Worm (Caenorhabditis elegans): Measurements from ENCODE around the gene C06E1.9.

C06E1.9 gene

ce11 chrIII:8609683-8610082 is at the start of gene C06E1.9:
C06E1.9 (minus strand) TSS chrIII:8609783.
- TF ChIP-seq Y53G8AR.9 (GFP tag; conservative IDR thresholded peaks at IDR 0.05) (no peak), Y79H2A.3 (GFP tag; conservative IDR thresholded peaks at IDR 0.05) (no peak)

- TF ChIP-seq zfh-2 (GFP tag; conservative IDR thresholded peaks at IDR 0.05), result no peak
- no peak for TF ChIP-seq T26A5.8 (tag; optimal IDR thresholded peaks at IDR 0.05)
- peak; percentile 80 for TF ChIP-seq F22D6.2 (tag; optimal IDR thresholded peaks at IDR 0.05)
- TF ChIP-seq madf-10 (tag; optimal IDR thresholded peaks at IDR 0.05), result peak; percentile 45
- TF ChIP-seq nhr-80 (tag; optimal IDR thresholded peaks at IDR 0.05), result peak; percentile 81
- TF ChIP-seq tbx-9 (tag; optimal IDR thresholded peaks at IDR 0.05; ENCODE audit: borderline replicate concordance), result no peak
- no peak for TF ChIP-seq F37B4.10 (GFP tag; IDR thresholded peaks at IDR 0.05)
- TF ChIP-seq ceh-27 (GFP tag; optimal IDR thresholded peaks at IDR 0.05), result peak; percentile 46
- no peak for TF ChIP-seq F33H1.4 (GFP tag; IDR thresholded peaks at IDR 0.05)
- no peak for TF ChIP-seq nhr-27 (tag; optimal IDR thresholded peaks at IDR 0.05)
- 0 out of 2 replicates have a peak, but pooled peaks have one; percentile 79 for TF ChIP-seq bed-1 (GFP tag; IDR thresholded peaks at IDR 0.05)
- TF ChIP-seq let-526 (GFP tag; IDR thresholded peaks at IDR 0.05), result peak; percentile 53; the same call in 1 of the 2 replicates
- TF ChIP-seq lir-1 (GFP tag; conservative IDR thresholded peaks at IDR 0.05), result no peak
- peak; percentile 96 for TF ChIP-seq K12H6.12 (tag; optimal IDR thresholded peaks at IDR 0.05)
- no peak for TF ChIP-seq bed-2 (GFP tag; IDR thresholded peaks at IDR 0.05)
- TF ChIP-seq C17E4.6 (GFP tag; IDR thresholded peaks at IDR 0.05), result no peak
- TF ChIP-seq attf-5 (GFP tag; optimal IDR thresholded peaks at IDR 0.05), result peak; percentile 72
- no peak for TF ChIP-seq F10E7.11 (tag; optimal IDR thresholded peaks at IDR 0.05)
- peak; percentile 47; the same call in 1 of the 2 replicates for TF ChIP-seq pbrm-1 (GFP tag; IDR thresholded peaks at IDR 0.05)
- TF ChIP-seq aptf-3 (GFP tag; IDR thresholded peaks at IDR 0.05), result no peak
- TF ChIP-seq ztf-22 (GFP tag; optimal IDR thresholded peaks at IDR 0.05), result peak; percentile 64
- no peak for TF ChIP-seq lag-1 (GFP tag; IDR thresholded peaks at IDR 0.05)
- peak; percentile 88 for TF ChIP-seq chd-7 (tag; optimal IDR thresholded peaks at IDR 0.05)
- TF ChIP-seq ztf-6 (GFP tag; IDR thresholded peaks at IDR 0.05), result no peak
- TF ChIP-seq Y53G8AR.9 (GFP tag; conservative IDR thresholded peaks at IDR 0.05), result 0 out of 2 replicates have a peak, but pooled peaks have one; percentile 48
- TF ChIP-seq cebp-1 (GFP tag; IDR thresholded peaks at IDR 0.05), result no peak
- TF ChIP-seq cebp-1 (tag; optimal IDR thresholded peaks at IDR 0.05), result peak; percentile 81
- TF ChIP-seq B0019.2 (GFP tag; conservative IDR thresholded peaks at IDR 0.05), result no peak
- peak; percentile 91 for TF ChIP-seq hsf-1 (GFP tag; IDR thresholded peaks at IDR 0.05)
- no peak for TF ChIP-seq snpc-4 (GFP tag; optimal IDR thresholded peaks at IDR 0.05)
- peak in 3 of 4 experiments; percentile 52 to 64 (median 60) for TF ChIP-seq snpc-4 (tag; optimal IDR thresholded peaks at IDR 0.05)
- no peak for TF ChIP-seq pha-4 (tag; optimal IDR thresholded peaks at IDR 0.05)
- TF ChIP-seq repo-1 (tag; optimal IDR thresholded peaks at IDR 0.05), result peak; percentile 51
- peak; percentile 60 for TF ChIP-seq gei-17 (GFP tag; optimal IDR thresholded peaks at IDR 0.05)
- TF ChIP-seq Y79H2A.3 (GFP tag; conservative IDR thresholded peaks at IDR 0.05), result no peak
- TF ChIP-seq ztf-18 (tag; optimal IDR thresholded peaks at IDR 0.05), result peak; percentile 25
- peak; percentile 91 for TF ChIP-seq B0336.3 (GFP tag; IDR thresholded peaks at IDR 0.05)
- TF ChIP-seq ztf-3 (GFP tag; optimal IDR thresholded peaks at IDR 0.05), result peak; percentile 5
- TF ChIP-seq madf-8 (GFP tag; conservative IDR thresholded peaks at IDR 0.05), result no peak
- TF ChIP-seq ZK185.1 (tag; optimal IDR thresholded peaks at IDR 0.05; ENCODE audit: poor library complexity, severe bottlenecking), result peak; percentile 39
- no peak for TF ChIP-seq mxl-1 (tag; optimal IDR thresholded peaks at IDR 0.05)
- peak; percentile 35 for TF ChIP-seq unc-62 (GFP tag; optimal IDR thresholded peaks at IDR 0.05)
- peak; percentile 72; the same call in 1 of the 2 replicates for TF ChIP-seq nfyb-1 (GFP tag; IDR thresholded peaks at IDR 0.05)
- no peak for TF ChIP-seq dpff-1 (tag; optimal IDR thresholded peaks at IDR 0.05)
- TF ChIP-seq ama-1 (optimal IDR thresholded peaks at IDR 0.05), result peak; percentile 9
- TF ChIP-seq ama-1 (GFP tag; optimal IDR thresholded peaks at IDR 0.05), result no peak
- peak; percentile 86 for TF ChIP-seq tlf-1 (GFP tag; optimal IDR thresholded peaks at IDR 0.05)
- 0 out of 2 replicates have a peak, but pooled peaks have one; percentile 8 for TF ChIP-seq egrh-3 (GFP tag; IDR thresholded peaks at IDR 0.05)
Measured at ce11 chrIII:8658367-8658761, 48.8 kb upstream of the C06E1.9 start.
